Fruit fly (Drosophila melanogaster): ENCODE results near the gene CG17271.
A peak's percentile ranks its signal among the peaks of the same experiment; 100 is the strongest.

CG17271 gene

DNA sequence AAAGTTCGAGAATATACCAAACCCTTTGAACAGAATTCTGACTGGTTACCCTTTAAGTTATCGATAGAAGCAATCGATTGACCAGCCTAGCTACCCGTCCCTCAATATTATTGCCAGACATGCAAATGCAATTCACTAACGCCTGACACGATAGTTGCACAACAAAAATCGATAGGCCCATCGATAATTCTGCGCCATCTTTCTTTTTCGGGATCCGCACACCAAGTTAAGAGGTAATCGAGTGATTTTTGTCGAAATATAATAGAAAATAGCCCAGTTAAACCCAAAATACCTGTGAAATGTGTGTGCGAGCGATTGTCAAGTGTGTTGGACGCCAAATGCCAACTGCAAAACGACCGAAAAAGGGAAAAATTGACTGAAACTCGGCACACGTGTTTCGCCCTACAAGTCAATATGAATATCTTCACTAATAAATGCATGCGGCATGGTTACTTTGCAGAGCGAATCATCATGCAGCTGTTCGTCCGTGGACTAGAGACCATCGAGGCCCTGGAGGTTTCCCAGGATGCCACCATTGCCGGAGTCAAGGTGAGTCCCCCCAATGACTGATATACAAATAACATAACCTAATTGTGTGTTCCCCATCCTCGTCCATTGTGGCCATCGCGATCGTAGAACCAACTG is 28.9 kb upstream of the CG17271 start, which contains the start of gene RpS30 (continued):
- TF ChIP-seq CG9437 (GFP tag; optimal IDR thresholded peaks at IDR 0.05) (no peak), CG9215 (GFP tag; IDR thresholded peaks at IDR 0.05) (no peak), Adf1 (GFP tag; IDR thresholded peaks at IDR 0.05) (no peak), CG7963 (GFP tag; IDR thresholded peaks at IDR 0.05; ENCODE audit: partially characterized antibody) (peak; percentile 97), CG2120 (GFP tag; optimal IDR thresholded peaks at IDR 0.05) (peak; percentile 39), wor (GFP tag; IDR thresholded peaks at IDR 0.05) (no peak), pita (GFP tag; optimal IDR thresholded peaks at IDR 0.05) (no peak), seq (GFP tag; IDR thresholded peaks at IDR 0.05) (no peak), CG11398 (GFP tag; optimal IDR thresholded peaks at IDR 0.05) (peak; percentile 15), pan (optimal IDR thresholded peaks at IDR 0.05) (no peak), pan (GFP tag; optimal IDR thresholded peaks at IDR 0.05 in 1 of 2, IDR thresholded peaks at IDR 0.05 in 1 of 2) (no peak), nom (GFP tag; optimal IDR thresholded peaks at IDR 0.05) (no peak), CG7271 (tag; optimal IDR thresholded peaks at IDR 0.05) (peak; percentile 5), Hr78 (GFP tag; optimal IDR thresholded peaks at IDR 0.05) (no peak), CkIIα-i1 (GFP tag; IDR thresholded peaks at IDR 0.05) (no peak), CG6175 (GFP tag; IDR thresholded peaks at IDR 0.05) (no peak), so (GFP tag; IDR thresholded peaks at IDR 0.05) (no peak), CG11696 (GFP tag; IDR thresholded peaks at IDR 0.05) (no peak), CG3281 (GFP tag; optimal IDR thresholded peaks at IDR 0.05) (peak; percentile 37), fd96Cb (tag; optimal IDR thresholded peaks at IDR 0.05) (no peak), E2f2 (GFP tag; IDR thresholded peaks at IDR 0.05) (peak; percentile 61), Dfd (GFP tag; optimal IDR thresholded peaks at IDR 0.05) (no peak), wek (GFP tag; optimal IDR thresholded peaks at IDR 0.05) (no peak), tin (GFP tag; optimal IDR thresholded peaks at IDR 0.05) (no peak)

DNA sequence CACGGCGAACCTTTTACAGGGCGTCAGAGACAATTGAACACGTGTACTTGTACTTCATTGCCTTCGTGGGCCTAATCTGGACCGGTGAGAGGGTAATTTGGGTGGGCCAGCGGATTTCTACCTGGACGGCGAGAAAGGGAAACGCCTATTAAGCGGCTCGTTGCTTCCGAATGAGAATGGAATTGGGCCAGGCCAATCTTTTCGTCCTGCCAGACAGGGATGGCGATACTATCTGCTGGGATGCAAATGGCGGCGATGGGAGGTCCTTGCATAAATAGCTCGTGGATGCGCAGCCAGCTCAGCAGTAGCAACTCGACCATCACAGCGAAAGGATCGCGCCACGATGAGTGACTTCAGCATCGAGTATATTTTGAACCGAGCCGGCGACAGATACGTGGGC is 25.1 kb upstream of the CG17271 start, which contains the start of gene CG15696:
TSS of gene CG15696 (plus strand) at position 301 of the 400 bp plus-strand sequence.
- TF ChIP-seq CTCF (GFP tag; optimal IDR thresholded peaks at IDR 0.05): no peak
- no peak for TF ChIP-seq pros (GFP tag; optimal IDR thresholded peaks at IDR 0.05)
- peak; percentile 70 for TF ChIP-seq Nf-YB (GFP tag; optimal IDR thresholded peaks at IDR 0.05)
- peak; percentile 12 for TF ChIP-seq CG1832 (GFP tag; optimal IDR thresholded peaks at IDR 0.05)
- no peak for TF ChIP-seq crc (GFP tag; optimal IDR thresholded peaks at IDR 0.05)
- peak; percentile 50 for TF ChIP-seq CG10321 (GFP tag; IDR thresholded peaks at IDR 0.05)
- no peak for TF ChIP-seq CG10366 (GFP tag; IDR thresholded peaks at IDR 0.05)
- no peak for TF ChIP-seq CG4730 (GFP tag; IDR thresholded peaks at IDR 0.05)
- TF ChIP-seq CG7372 (GFP tag; IDR thresholded peaks at IDR 0.05): no peak
- no peak for TF ChIP-seq CG8765 (GFP tag; IDR thresholded peaks at IDR 0.05)
- no peak for TF ChIP-seq ro (GFP tag; IDR thresholded peaks at IDR 0.05)
- no peak for TF ChIP-seq ab (GFP tag; optimal IDR thresholded peaks at IDR 0.05)
- no peak for TF ChIP-seq CG34376 (GFP tag; optimal IDR thresholded peaks at IDR 0.05)
- peak; percentile 3 for TF ChIP-seq zen (tag; optimal IDR thresholded peaks at IDR 0.05)
- peak; percentile 40 for TF ChIP-seq Nf-YC (tag; optimal IDR thresholded peaks at IDR 0.05)
- TF ChIP-seq Atf3 (GFP tag; optimal IDR thresholded peaks at IDR 0.05): no peak
- no peak for TF ChIP-seq nau (GFP tag; optimal IDR thresholded peaks at IDR 0.05)
